Worm (Caenorhabditis elegans) whole organism, midembryonic: Measurements from ENCODE around the gene ZK1248.19.

Experiments used
- T22C8.4 ChIP-seq: fragments of 200-800 bp; sonication (Bioruptor generic); IDR thresholded peaks from 2 replicates; pipeline ENCODE4 v1.3.6; 2022; ENCODE audit warnings: missing genetic modification characterization, missing compliant biosample characterization
- cog-1 ChIP-seq: sonication (generic microtip); optimal IDR thresholded peaks from 2 replicates; lab custom pipeline; 2016; ENCODE audit warnings: missing genetic modification characterization, missing compliant biosample characterization
- flt-1 ChIP-seq: fragments of 200-800 bp; sonication (Bioruptor generic); IDR thresholded peaks from 2 replicates; pipeline ENCODE4 v1.3.6; 2022; ENCODE audit warnings: missing genetic modification characterization, missing compliant biosample characterization
- klf-2 ChIP-seq: fragments of 200-800 bp; sonication (Bioruptor generic); conservative IDR thresholded peaks from 2 replicates; pipeline ENCODE4 v1.3.6; 2022; ENCODE audit warnings: missing genetic modification reagents, missing genetic modification characterization, missing compliant biosample characterization
- med-1 ChIP-seq: sonication (generic microtip); optimal IDR thresholded peaks from 2 replicates; lab custom pipeline; 2017; ENCODE audit warnings: missing genetic modification characterization, mild to moderate bottlenecking, missing compliant biosample characterization, antibody characterized with exemption, missing genetic modification reagents; ENCODE audit not compliant: insufficient read depth
- ref-1 ChIP-seq: fragments of 200-800 bp; sonication (Bioruptor generic); conservative IDR thresholded peaks from 2 replicates; pipeline ENCODE4 v1.3.6; 2022; ENCODE audit warnings: missing genetic modification reagents, missing genetic modification characterization, missing compliant biosample characterization
- tab-1 ChIP-seq: fragments of 200-800 bp; sonication (Bioruptor generic); IDR thresholded peaks from 2 replicates; pipeline ENCODE4 v1.3.6; 2022; ENCODE audit warnings: missing genetic modification characterization, missing compliant biosample characterization
- ztf-23 ChIP-seq: fragments of 200-800 bp; sonication (Bioruptor generic); IDR thresholded peaks from 2 replicates; pipeline ENCODE4 v1.3.6; 2022; ENCODE audit warnings: missing genetic modification reagents, missing genetic modification characterization, missing compliant biosample characterization
- ztf-29 ChIP-seq: fragments of 200-800 bp; sonication (Bioruptor generic); IDR thresholded peaks from 2 replicates; pipeline ENCODE4 v1.3.6; 2022; ENCODE audit warnings: missing genetic modification reagents, missing genetic modification characterization, missing compliant biosample characterization

Gene ZK1248.19

ce11 chrII:5804288-5804687 lies 34.9 kb downstream of the ZK1248.19 start:
- TF ChIP-seq med-1 (GFP tag; lab: Kevin White, UChicago) (no peak), tab-1 (no peak), klf-2 (GFP tag; lab: Robert Waterston, UW) (no peak), flt-1 (GFP tag; lab: Robert Waterston, UW) (no peak), cog-1 (tag; lab: Kevin White, UChicago) (no peak), T22C8.4 (no peak), ztf-29 (GFP tag; lab: Robert Waterston, UW) (no peak), ztf-23 (no peak), ref-1 (GFP tag; lab: Robert Waterston, UW) (no peak)

DNA sequence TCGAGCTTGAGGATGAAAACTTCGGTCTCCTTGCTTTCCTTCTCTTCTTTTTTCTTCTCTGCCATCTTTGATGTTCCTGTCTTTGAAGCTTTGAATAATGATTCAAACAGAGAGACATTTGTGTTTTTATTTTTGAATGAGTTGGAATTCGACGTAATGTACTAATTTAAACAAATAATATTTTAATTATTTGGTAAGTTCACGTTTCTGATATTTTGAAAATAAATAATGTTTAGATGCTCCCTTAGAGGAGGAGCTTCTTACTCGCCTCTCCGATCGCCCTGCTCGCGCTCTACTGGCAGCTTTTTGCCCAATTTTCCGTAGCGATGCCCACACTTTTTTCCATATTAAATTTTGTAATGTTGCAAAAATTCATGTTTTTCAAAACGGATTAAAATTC lies 38.1 kb downstream of the ZK1248.19 start, which contains the start of the genes K05F1.9 and K05F1.1:
K05F1.9 (minus strand) TSS at position 101 of the 400 bp plus-strand sequence.
K05F1.1 (plus strand) TSS at position 308 of the 400 bp plus-strand sequence.
- no peak for TF ChIP-seq tab-1
- TF ChIP-seq T22C8.4 = no peak
- TF ChIP-seq ztf-29 (GFP tag; lab: Robert Waterston, UW) = no peak
- TF ChIP-seq flt-1 (GFP tag; lab: Robert Waterston, UW) = no peak
- TF ChIP-seq ref-1 (GFP tag; lab: Robert Waterston, UW) = no peak

- TF ChIP-seq ref-1 (GFP tag; lab: Robert Waterston, UW) (no peak), med-1 (GFP tag; lab: Kevin White, UChicago) (no peak), T22C8.4 (no peak), ztf-29 (GFP tag; lab: Robert Waterston, UW) (no peak), cog-1 (tag; lab: Kevin White, UChicago) (no peak), ztf-23 (no peak), klf-2 (GFP tag; lab: Robert Waterston, UW) (no peak), tab-1 (no peak), flt-1 (GFP tag; lab: Robert Waterston, UW) (no peak)
Observed at ce11 chrII:5799553-5799952, 39.7 kb downstream of the ZK1248.19 start, which contains the start of gene K05F1.8. TSS of gene K05F1.8 (minus strand) at chrII:5799653.

- TF ChIP-seq ztf-29 (GFP tag; lab: Robert Waterston, UW) = no peak
- TF ChIP-seq cog-1 (tag; lab: Kevin White, UChicago) = no peak
- no peak for TF ChIP-seq tab-1
- TF ChIP-seq ztf-23 = no peak
- TF ChIP-seq klf-2 (GFP tag; lab: Robert Waterston, UW) = no peak
- no peak for TF ChIP-seq flt-1 (GFP tag; lab: Robert Waterston, UW)
- TF ChIP-seq T22C8.4 = no peak
- TF ChIP-seq med-1 (GFP tag; lab: Kevin White, UChicago) = no peak
- no peak for TF ChIP-seq ref-1 (GFP tag; lab: Robert Waterston, UW)
Observed at ce11 chrII:5797348-5797977, 41.8 kb downstream of the ZK1248.19 start, which contains the start of the genes msp-63 and msp-142. TSS of gene msp-63 (minus strand) at chrII:5797448. TSS of gene msp-142 (plus strand) at chrII:5797927.

ce11 chrII:5794195-5794594 lies 45.0 kb downstream of the ZK1248.19 start, which contains the start of gene acdh-8:
TSS of gene acdh-8 (plus strand) at chrII:5794495.
- no peak for TF ChIP-seq med-1 (GFP tag; lab: Kevin White, UChicago)
- TF ChIP-seq tab-1 = no peak
- no peak for TF ChIP-seq ref-1 (GFP tag; lab: Robert Waterston, UW)
- TF ChIP-seq klf-2 (GFP tag; lab: Robert Waterston, UW) = no peak

DNA sequence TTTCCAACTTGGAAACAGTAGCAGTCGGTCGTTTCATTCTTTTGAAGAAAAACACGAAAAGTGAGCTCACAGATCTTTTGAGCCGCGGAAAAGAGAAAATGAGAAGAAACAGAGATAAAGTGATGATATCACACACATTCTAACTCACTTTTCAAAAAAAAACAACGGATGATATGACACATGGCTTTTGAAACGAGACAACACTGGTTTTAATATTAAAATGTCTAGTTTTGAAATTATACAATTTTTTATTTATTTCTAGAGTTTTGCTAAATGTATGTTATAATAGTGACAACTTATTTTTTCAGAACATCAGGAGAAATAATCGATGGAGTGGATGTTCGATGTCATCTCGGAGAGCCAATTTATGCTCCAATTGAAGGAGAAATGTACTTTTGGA lies 46.7 kb downstream of the ZK1248.19 start, which contains the start of gene K05F1.14:
K05F1.14 (minus strand) TSS at position 101 of the 400 bp plus-strand sequence.
- TF ChIP-seq flt-1 (GFP tag; lab: Robert Waterston, UW) = no peak
- no peak for TF ChIP-seq ztf-23
- TF ChIP-seq klf-2 (GFP tag; lab: Robert Waterston, UW) = no peak
- no peak for TF ChIP-seq med-1 (GFP tag; lab: Kevin White, UChicago)
- no peak for TF ChIP-seq T22C8.4
- TF ChIP-seq tab-1 = no peak
- no peak for TF ChIP-seq ref-1 (GFP tag; lab: Robert Waterston, UW)
- TF ChIP-seq ztf-29 (GFP tag; lab: Robert Waterston, UW) = no peak
- no peak for TF ChIP-seq cog-1 (tag; lab: Kevin White, UChicago)

DNA sequence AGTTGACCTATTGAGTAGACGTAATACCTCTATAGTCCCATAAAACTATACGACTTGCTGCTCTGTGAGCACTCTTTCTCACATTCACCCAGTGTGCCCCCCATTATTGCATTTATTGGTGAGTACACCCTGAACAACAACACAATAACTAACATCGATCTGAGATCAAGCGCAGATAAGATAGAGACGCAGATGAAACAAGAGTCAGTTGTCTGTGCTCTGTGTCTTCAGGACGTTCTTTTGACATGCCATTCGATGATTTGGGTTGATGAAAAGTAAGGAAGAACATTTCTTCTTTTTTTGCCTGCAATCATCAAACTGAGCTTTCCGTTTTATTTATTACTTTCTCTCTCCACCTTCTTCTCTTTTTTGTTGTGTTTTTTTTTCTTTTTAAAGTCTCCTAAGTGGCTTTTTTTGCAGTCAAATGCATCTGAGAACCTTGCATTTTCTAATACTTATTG lies 48.9 kb downstream of the ZK1248.19 start, which contains the start of gene lect-2:
lect-2 (plus strand) TSS at position 411 of the 461 bp plus-strand sequence.
- TF ChIP-seq tab-1 = no peak

- no peak for TF ChIP-seq tab-1
- no peak for TF ChIP-seq ztf-29 (GFP tag; lab: Robert Waterston, UW)
- no peak for TF ChIP-seq T22C8.4
- no peak for TF ChIP-seq med-1 (GFP tag; lab: Kevin White, UChicago)
- TF ChIP-seq flt-1 (GFP tag; lab: Robert Waterston, UW) = no peak
- no peak for TF ChIP-seq cog-1 (tag; lab: Kevin White, UChicago)
- TF ChIP-seq ztf-23 = no peak
- TF ChIP-seq klf-2 (GFP tag; lab: Robert Waterston, UW) = no peak
- TF ChIP-seq ref-1 (GFP tag; lab: Robert Waterston, UW) = no peak
Observed at ce11 chrII:5788815-5789214, 50.4 kb downstream of the ZK1248.19 start, which contains the start of gene K05F1.13. TSS of gene K05F1.13 (plus strand) at chrII:5789115.
